Worm (Caenorhabditis elegans) whole organism, early embryonic: Measurements from ENCODE around the gene R10D12.13.

Experiments used
- B0310.2 ChIP-seq: sonication (generic microtip); optimal IDR thresholded peaks from 2 replicates; lab custom pipeline; 2016; ENCODE audit warnings: mild to moderate bottlenecking, missing genetic modification characterization, missing compliant biosample characterization
- F13C5.2 ChIP-seq: sonication (generic microtip); optimal IDR thresholded peaks from 2 replicates; lab custom pipeline; 2017; ENCODE audit warnings: mild to moderate bottlenecking, missing genetic modification characterization, inconsistent platforms, missing compliant biosample characterization
- aly-1 ChIP-seq: sonication (generic microtip); optimal IDR thresholded peaks from 2 replicates; lab custom pipeline; 2016; ENCODE audit warnings: missing genetic modification characterization, missing compliant biosample characterization
- ama-1 ChIP-seq: fragments of 150-350 bp; optimal IDR thresholded peaks from 2 replicates; lab custom pipeline; 2014
- ceh-13 ChIP-seq: fragments of 200-800 bp; sonication (Bioruptor generic); optimal IDR thresholded peaks from 2 replicates; lab custom pipeline; 2018; ENCODE audit warnings: mild to moderate bottlenecking, missing genetic modification characterization, missing compliant biosample characterization
- ceh-36 ChIP-seq: sonication (generic microtip); optimal IDR thresholded peaks from 2 replicates; lab custom pipeline; 2016; ENCODE audit warnings: missing genetic modification characterization, inconsistent platforms, missing compliant biosample characterization
- ets-7 ChIP-seq: sonication (generic microtip); optimal IDR thresholded peaks from 2 replicates; lab custom pipeline; 2016; ENCODE audit warnings: missing genotype, missing genetic modification characterization, missing compliant biosample characterization
- flt-1 ChIP-seq: fragments of 200-800 bp; sonication (Bioruptor generic); IDR thresholded peaks from 2 replicates; pipeline ENCODE4 v1.3.6; 2022; ENCODE audit warnings: missing genetic modification characterization, missing compliant biosample characterization
- hmbx-1 ChIP-seq: sonication (generic microtip); optimal IDR thresholded peaks from 2 replicates; lab custom pipeline; 2016; ENCODE audit warnings: mild to moderate bottlenecking, missing genetic modification characterization, missing compliant biosample characterization
- hmg-4 ChIP-seq: fragments of 200-800 bp; sonication (Bioruptor generic); optimal IDR thresholded peaks from 2 replicates; lab custom pipeline; 2018; ENCODE audit warnings: mild to moderate bottlenecking, missing genetic modification characterization, missing compliant biosample characterization
- hnd-1 ChIP-seq: sonication (generic microtip); optimal IDR thresholded peaks from 2 replicates; lab custom pipeline; 2016; ENCODE audit warnings: missing genetic modification characterization, missing compliant biosample characterization
- pes-1 ChIP-seq: fragments of 200-800 bp; sonication (Bioruptor generic); IDR thresholded peaks from 2 replicates; pipeline ENCODE4 v1.3.6; 2022; ENCODE audit warnings: missing genetic modification reagents, missing genetic modification characterization, missing compliant biosample characterization
- scrt-1 ChIP-seq: fragments of 200-800 bp; sonication (Bioruptor generic); IDR thresholded peaks from 2 replicates; pipeline ENCODE4 v1.3.6; 2022; ENCODE audit warnings: missing genetic modification characterization, missing compliant biosample characterization
- sea-1 ChIP-seq: fragments of 200-800 bp; sonication (Bioruptor generic); conservative IDR thresholded peaks from 2 replicates; pipeline ENCODE4 v1.3.6; 2022; ENCODE audit warnings: missing genetic modification characterization, missing compliant biosample characterization
- tbx-11 ChIP-seq: fragments of 200-800 bp; sonication (Bioruptor generic); IDR thresholded peaks from 2 replicates; pipeline ENCODE4 v1.3.6; 2022; ENCODE audit warnings: missing genetic modification characterization, missing compliant biosample characterization
- tbx-37 ChIP-seq: fragments of 200-800 bp; sonication (Bioruptor generic); conservative IDR thresholded peaks from 2 replicates; pipeline ENCODE4 v1.3.6; 2022; ENCODE audit warnings: missing genetic modification reagents, missing genetic modification characterization, missing compliant biosample characterization
- tra-4 ChIP-seq: sonication (generic microtip); optimal IDR thresholded peaks from 2 replicates; lab custom pipeline; 2017; ENCODE audit warnings: missing genetic modification characterization, missing compliant biosample characterization

The R10D12.13 gene

ce11 chrV:13929503-13929902 lies 32.7 kb upstream of the R10D12.13 start, which contains the start of gene srxa-13:
Gene srxa-13, plus strand, starts transcription at chrV:13929803.
- no peak for TF ChIP-seq tra-4 (tag; lab: Kevin White, UChicago)
- no peak for TF ChIP-seq hnd-1 (tag; lab: Kevin White, UChicago)
- TF ChIP-seq F13C5.2, result no peak

ce11 chrV:13931225-13931624 lies 31.0 kb upstream of the R10D12.13 start, which contains the start of gene C06B3.16:
Gene C06B3.16, plus strand, starts transcription at chrV:13931525.
- TF ChIP-seq ama-1 (lab: Kevin White, UChicago) (no peak), ceh-36 (tag; lab: Kevin White, UChicago) (no peak), tbx-37 (GFP tag; lab: Robert Waterston, UW) (no peak), scrt-1 (no peak), hmg-4 (GFP tag; lab: Kevin White, UChicago) (no peak), flt-1 (GFP tag; lab: Robert Waterston, UW) (no peak), ets-7 (tag; lab: Kevin White, UChicago) (no peak), pes-1 (GFP tag; lab: Robert Waterston, UW) (no peak), sea-1 (GFP tag; lab: Robert Waterston, UW) (no peak), B0310.2 (tag; lab: Kevin White, UChicago) (no peak), tra-4 (tag; lab: Kevin White, UChicago) (no peak), ceh-13 (GFP tag; lab: Kevin White, UChicago) (no peak), aly-1 (tag; lab: Kevin White, UChicago) (no peak), hmbx-1 (tag; lab: Kevin White, UChicago) (no peak)

- TF ChIP-seq hnd-1 (tag; lab: Kevin White, UChicago) (no peak), ets-7 (tag; lab: Kevin White, UChicago) (no peak), hmbx-1 (tag; lab: Kevin White, UChicago) (no peak), tbx-11 (no peak), scrt-1 (no peak), ceh-36 (tag; lab: Kevin White, UChicago) (no peak), F13C5.2 (no peak), hmg-4 (GFP tag; lab: Kevin White, UChicago) (no peak), tbx-37 (GFP tag; lab: Robert Waterston, UW) (no peak), pes-1 (GFP tag; lab: Robert Waterston, UW) (no peak), ceh-13 (GFP tag; lab: Kevin White, UChicago) (no peak), sea-1 (GFP tag; lab: Robert Waterston, UW) (no peak), tra-4 (tag; lab: Kevin White, UChicago) (no peak), ama-1 (lab: Kevin White, UChicago) (no peak)
Observed at ce11 chrV:13931952-13932351, 30.3 kb upstream of the R10D12.13 start.

- TF ChIP-seq B0310.2 (tag; lab: Kevin White, UChicago) (no peak), ets-7 (tag; lab: Kevin White, UChicago) (no peak), hnd-1 (tag; lab: Kevin White, UChicago) (no peak), flt-1 (GFP tag; lab: Robert Waterston, UW) (no peak), F13C5.2 (no peak), hmg-4 (GFP tag; lab: Kevin White, UChicago) (no peak), sea-1 (GFP tag; lab: Robert Waterston, UW) (no peak), tbx-37 (GFP tag; lab: Robert Waterston, UW) (no peak)
Observed at ce11 chrV:13934545-13934944, 27.7 kb upstream of the R10D12.13 start, which contains the start of gene R10D12.1. Gene R10D12.1, minus strand, starts transcription at chrV:13934645.

- TF ChIP-seq ceh-36 (tag; lab: Kevin White, UChicago), result no peak
- TF ChIP-seq pes-1 (GFP tag; lab: Robert Waterston, UW), result no peak
- TF ChIP-seq flt-1 (GFP tag; lab: Robert Waterston, UW), result no peak
- no peak for TF ChIP-seq ama-1 (lab: Kevin White, UChicago)
- TF ChIP-seq scrt-1, result no peak
- TF ChIP-seq ceh-13 (GFP tag; lab: Kevin White, UChicago), result no peak
- no peak for TF ChIP-seq F13C5.2
- no peak for TF ChIP-seq tbx-11
- TF ChIP-seq hmg-4 (GFP tag; lab: Kevin White, UChicago), result no peak
- TF ChIP-seq hmbx-1 (tag; lab: Kevin White, UChicago), result no peak
- TF ChIP-seq tra-4 (tag; lab: Kevin White, UChicago), result no peak
- no peak for TF ChIP-seq ets-7 (tag; lab: Kevin White, UChicago)
- TF ChIP-seq tbx-37 (GFP tag; lab: Robert Waterston, UW), result no peak
- TF ChIP-seq sea-1 (GFP tag; lab: Robert Waterston, UW), result no peak
Observed at ce11 chrV:13935423-13935822, 26.8 kb upstream of the R10D12.13 start.

ce11 chrV:13936052-13936451 lies 26.2 kb upstream of the R10D12.13 start:
- TF ChIP-seq ceh-36 (tag; lab: Kevin White, UChicago), result no peak

- TF ChIP-seq hmg-4 (GFP tag; lab: Kevin White, UChicago) (no peak), hmbx-1 (tag; lab: Kevin White, UChicago) (no peak), sea-1 (GFP tag; lab: Robert Waterston, UW) (no peak), ceh-13 (GFP tag; lab: Kevin White, UChicago) (no peak), flt-1 (GFP tag; lab: Robert Waterston, UW) (no peak), ama-1 (lab: Kevin White, UChicago) (no peak), ets-7 (tag; lab: Kevin White, UChicago) (no peak), scrt-1 (no peak), B0310.2 (tag; lab: Kevin White, UChicago) (no peak), tra-4 (tag; lab: Kevin White, UChicago) (no peak)
Observed at ce11 chrV:13936850-13937249, 25.4 kb upstream of the R10D12.13 start, which contains the start of gene srw-145. Gene srw-145, plus strand, starts transcription at chrV:13937150.

ce11 chrV:13942082-13942481 lies 20.1 kb upstream of the R10D12.13 start, which contains the start of gene dpr-1:
Gene dpr-1, minus strand, starts transcription at chrV:13942182.
- TF ChIP-seq ceh-36 (tag; lab: Kevin White, UChicago) (no peak), ama-1 (lab: Kevin White, UChicago) (no peak), scrt-1 (no peak), ceh-13 (GFP tag; lab: Kevin White, UChicago) (no peak), F13C5.2 (no peak), hmbx-1 (tag; lab: Kevin White, UChicago) (no peak), B0310.2 (tag; lab: Kevin White, UChicago) (no peak), hnd-1 (tag; lab: Kevin White, UChicago) (no peak), flt-1 (GFP tag; lab: Robert Waterston, UW) (no peak), tbx-11 (no peak), ets-7 (tag; lab: Kevin White, UChicago) (no peak), tbx-37 (GFP tag; lab: Robert Waterston, UW) (no peak), hmg-4 (GFP tag; lab: Kevin White, UChicago) (no peak), tra-4 (tag; lab: Kevin White, UChicago) (no peak), pes-1 (GFP tag; lab: Robert Waterston, UW) (no peak), aly-1 (tag; lab: Kevin White, UChicago) (no peak), sea-1 (GFP tag; lab: Robert Waterston, UW) (no peak)
